Fruit fly (Drosophila melanogaster) whole organism, prepupa: ENCODE measurements around the gene Dop1R1.

Source experiments
- Blimp-1 ChIP-seq: fragments of 200-800 bp; sonication (Bioruptor generic); optimal IDR thresholded peaks from 3 replicates; lab custom pipeline; 2017; ENCODE audit warnings: missing biosample characterization, missing genetic modification characterization, mild to moderate bottlenecking, moderate library complexity, missing genetic modification reagents
- CG11294 ChIP-seq: fragments of 200-800 bp; sonication (Bioruptor generic); IDR thresholded peaks from 2 replicates; pipeline ENCODE4 v1.3.6; 2022; ENCODE audit warnings: missing biosample characterization, missing genetic modification characterization
- CG1621 ChIP-seq: fragments of 200-800 bp; sonication (Bioruptor generic); optimal IDR thresholded peaks from 3 replicates; lab custom pipeline; 2018; ENCODE audit warnings: missing biosample characterization, mild to moderate bottlenecking, missing genetic modification characterization
- CG31627 ChIP-seq: fragments of 200-800 bp; sonication (Bioruptor generic); optimal IDR thresholded peaks from 3 replicates; lab custom pipeline; 2016; ENCODE audit warnings: missing biosample characterization, missing genetic modification characterization
- CG32006 ChIP-seq: fragments of 200-800 bp; sonication (Bioruptor generic); optimal IDR thresholded peaks from 3 replicates; lab custom pipeline; 2017; ENCODE audit warnings: missing biosample characterization, mild to moderate bottlenecking, missing genetic modification characterization
- CG34406 ChIP-seq: fragments of 200-800 bp; sonication (Bioruptor generic); optimal IDR thresholded peaks from 3 replicates; lab custom pipeline; 2016; ENCODE audit warnings: missing biosample characterization, missing genetic modification characterization
- CG6276 ChIP-seq: fragments of 200-800 bp; sonication (Bioruptor generic); optimal IDR thresholded peaks from 2 replicates; lab custom pipeline; 2017; ENCODE audit warnings: missing biosample characterization, mild to moderate bottlenecking, missing genetic modification characterization
- CG6792 ChIP-seq: fragments of 200-800 bp; sonication (Bioruptor generic); optimal IDR thresholded peaks from 3 replicates; lab custom pipeline; 2016; ENCODE audit warnings: missing biosample characterization, missing genetic modification characterization
- CG6808 ChIP-seq: fragments of 200-800 bp; sonication (Bioruptor generic); optimal IDR thresholded peaks from 3 replicates; lab custom pipeline; 2017; ENCODE audit warnings: missing biosample characterization, missing genetic modification characterization, mild to moderate bottlenecking, moderate library complexity, missing genetic modification reagents
- CG6854 ChIP-seq: fragments of 200-800 bp; sonication (Bioruptor generic); optimal IDR thresholded peaks from 2 replicates; lab custom pipeline; 2017; ENCODE audit warnings: missing biosample characterization, mild to moderate bottlenecking, missing genetic modification characterization
- CG7368 ChIP-seq: fragments of 200-800 bp; sonication (Bioruptor generic); optimal IDR thresholded peaks from 3 replicates; lab custom pipeline; 2016; ENCODE audit warnings: missing biosample characterization, missing genetic modification characterization
- CG8319 ChIP-seq: fragments of 200-800 bp; sonication (Bioruptor generic); optimal IDR thresholded peaks from 3 replicates; lab custom pipeline; 2016; ENCODE audit warnings: missing biosample characterization, missing genetic modification characterization
- CG8632 ChIP-seq: fragments of 200-800 bp; sonication (Bioruptor generic); optimal IDR thresholded peaks from 3 replicates; lab custom pipeline; 2016; ENCODE audit warnings: missing biosample characterization, missing genetic modification characterization
- Eip75B ChIP-seq: fragments of 200-800 bp; sonication (Bioruptor generic); optimal IDR thresholded peaks from 3 replicates; lab custom pipeline; 2016; ENCODE audit warnings: missing biosample characterization, missing genetic modification characterization
- Ets21C ChIP-seq: fragments of 200-800 bp; sonication (Bioruptor generic); optimal IDR thresholded peaks from 3 replicates; lab custom pipeline; 2016; ENCODE audit warnings: missing biosample characterization, missing genetic modification characterization
- Ets96B ChIP-seq: fragments of 200-800 bp; optimal IDR thresholded peaks from 2 replicates; lab custom pipeline; 2019; ENCODE audit warnings: missing biosample characterization, mild to moderate bottlenecking, missing genetic modification characterization, moderate library complexity
- Gug ChIP-seq: fragments of 200-800 bp; sonication (Bioruptor generic); IDR thresholded peaks from 2 replicates; pipeline ENCODE4 v1.3.6; 2022; ENCODE audit warnings: missing biosample characterization, missing genetic modification characterization
- Hr38 ChIP-seq: sonication (Bioruptor generic); optimal IDR thresholded peaks from 2 replicates; lab custom pipeline; 2016; ENCODE audit warnings: missing biosample characterization, missing genetic modification characterization
- Hr4 ChIP-seq: fragments of 200-800 bp; sonication (Bioruptor generic); optimal IDR thresholded peaks from 3 replicates; lab custom pipeline; 2016; ENCODE audit warnings: missing biosample characterization, missing genetic modification characterization
- OdsH ChIP-seq: fragments of 200-800 bp; sonication (Bioruptor generic); optimal IDR thresholded peaks from 3 replicates; lab custom pipeline; 2016; ENCODE audit warnings: missing biosample characterization, missing genetic modification characterization
- Smox ChIP-seq: fragments of 200-800 bp; sonication (Bioruptor generic); optimal IDR thresholded peaks from 3 replicates; lab custom pipeline; 2016; ENCODE audit warnings: missing biosample characterization, missing genetic modification characterization
- achi ChIP-seq: fragments of 200-800 bp; sonication (Bioruptor generic); optimal IDR thresholded peaks from 3 replicates; lab custom pipeline; 2016; ENCODE audit warnings: missing biosample characterization, missing genetic modification characterization
- acj6 ChIP-seq: fragments of 200-800 bp; sonication (Bioruptor generic); optimal IDR thresholded peaks from 3 replicates; lab custom pipeline; 2016; ENCODE audit warnings: missing biosample characterization, missing genetic modification characterization
- cyc ChIP-seq: fragments of 200-800 bp; sonication (Bioruptor generic); optimal IDR thresholded peaks from 3 replicates; lab custom pipeline; 2016; ENCODE audit warnings: missing biosample characterization, missing genetic modification characterization
- dac ChIP-seq: fragments of 200-800 bp; sonication (Bioruptor generic); optimal IDR thresholded peaks from 2 replicates; lab custom pipeline; 2017; ENCODE audit warnings: missing biosample characterization, mild to moderate bottlenecking, missing genetic modification characterization
- dsx ChIP-seq: fragments of 200-800 bp; optimal IDR thresholded peaks from 3 replicates; lab custom pipeline; 2019; ENCODE audit warnings: missing biosample characterization, mild to moderate bottlenecking, missing genetic modification characterization, moderate library complexity; ENCODE audit not compliant: poor library complexity, severe bottlenecking
- esn ChIP-seq: fragments of 200-800 bp; sonication (Bioruptor generic); optimal IDR thresholded peaks from 2 replicates; lab custom pipeline; 2016; ENCODE audit warnings: missing biosample characterization, mild to moderate bottlenecking, missing genetic modification characterization, moderate library complexity
- fd59A ChIP-seq: fragments of 200-800 bp; sonication (Bioruptor generic); optimal IDR thresholded peaks from 2 replicates; lab custom pipeline; 2017; ENCODE audit warnings: missing biosample characterization, mild to moderate bottlenecking, missing genetic modification characterization, missing genetic modification reagents
- fkh ChIP-seq: fragments of 200-800 bp; sonication (Bioruptor generic); optimal IDR thresholded peaks from 3 replicates; lab custom pipeline; 2017; ENCODE audit warnings: missing biosample characterization, mild to moderate bottlenecking, missing genetic modification characterization, moderate library complexity
- net ChIP-seq: fragments of 200-800 bp; sonication (Bioruptor generic); optimal IDR thresholded peaks from 3 replicates; lab custom pipeline; 2016; ENCODE audit warnings: missing biosample characterization, missing genetic modification characterization
- pdm3 ChIP-seq: fragments of 200-800 bp; sonication (Bioruptor generic); optimal IDR thresholded peaks from 3 replicates; lab custom pipeline; 2016; ENCODE audit warnings: missing biosample characterization, missing genetic modification characterization
- salr ChIP-seq, 2 experiments: fragments of 200-800 bp; sonication (Bioruptor generic); optimal IDR thresholded peaks; 3 replicates each; lab custom pipeline; 2016 to 2018; ENCODE audit warnings: missing biosample characterization in 2 of 2, missing genetic modification characterization in 2 of 2, mild to moderate bottlenecking in 1 of 2
- spab ChIP-seq: fragments of 200-800 bp; sonication (Bioruptor generic); optimal IDR thresholded peaks from 2 replicates; lab custom pipeline; 2017; ENCODE audit warnings: missing biosample characterization, mild to moderate bottlenecking, missing genetic modification characterization, missing genetic modification reagents
- topi ChIP-seq: fragments of 200-800 bp; sonication (Bioruptor generic); optimal IDR thresholded peaks from 3 replicates; lab custom pipeline; 2016; ENCODE audit warnings: missing biosample characterization, missing genetic modification characterization
- vri ChIP-seq: fragments of 200-800 bp; sonication (Bioruptor generic); optimal IDR thresholded peaks from 3 replicates; lab custom pipeline; 2016; ENCODE audit warnings: missing biosample characterization, mild to moderate bottlenecking, missing genetic modification characterization

Gene Dop1R1

DNA sequence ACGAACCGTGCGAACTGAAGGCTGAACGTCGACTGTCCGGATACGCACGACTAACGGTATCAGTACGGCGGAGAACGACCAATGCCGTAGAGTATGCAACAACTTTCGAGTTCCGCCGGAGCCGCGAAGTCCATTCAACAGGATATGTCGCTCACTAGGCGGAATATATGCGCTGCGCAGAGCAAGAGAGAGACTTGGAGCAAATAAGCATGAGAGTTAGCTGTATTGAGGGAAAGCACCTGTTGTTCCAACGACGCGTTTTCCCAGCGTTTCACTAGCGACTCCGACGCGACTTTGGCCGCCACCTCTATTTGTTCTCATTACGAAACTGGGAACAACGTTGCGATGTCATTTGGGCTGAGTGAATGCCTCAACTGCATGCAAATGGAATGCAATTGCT is at the start of gene Dop1R1:
Gene Dop1R1, minus strand, starts transcription at position 35 of the 400 bp plus-strand sequence.
- TF ChIP-seq spab (GFP tag; lab: Kevin White, UChicago), result no peak
- TF ChIP-seq CG31627 (GFP tag; lab: Kevin White, UChicago), result no peak
- no peak for TF ChIP-seq CG6808
- TF ChIP-seq esn (GFP tag; lab: Kevin White, UChicago), result no peak
- no peak for TF ChIP-seq achi (GFP tag; lab: Kevin White, UChicago)
- TF ChIP-seq vri (GFP tag; lab: Kevin White, UChicago), result no peak
- TF ChIP-seq salr (GFP tag; optimal IDR thresholded peaks at IDR 0.05; lab: Kevin White, UChicago), result no peak
- TF ChIP-seq CG11294 (GFP tag; lab: Robert Waterston, UW), result no peak
- TF ChIP-seq CG34406 (GFP tag; lab: Kevin White, UChicago), result no peak
- TF ChIP-seq CG6276 (GFP tag; lab: Kevin White, UChicago), result no peak
- TF ChIP-seq fd59A, result no peak
- no peak for TF ChIP-seq OdsH (GFP tag; lab: Kevin White, UChicago)
- no peak for TF ChIP-seq Blimp-1 (GFP tag; lab: Kevin White, UChicago)
- no peak for TF ChIP-seq CG8632 (GFP tag; lab: Kevin White, UChicago)
- TF ChIP-seq acj6 (GFP tag; lab: Kevin White, UChicago), result no peak
- TF ChIP-seq Ets21C (GFP tag; lab: Kevin White, UChicago), result no peak
- no peak for TF ChIP-seq net (GFP tag; lab: Kevin White, UChicago)
- TF ChIP-seq Smox (GFP tag; lab: Kevin White, UChicago), result no peak
- no peak for TF ChIP-seq Hr4 (GFP tag; lab: Kevin White, UChicago)
- no peak for TF ChIP-seq dac (GFP tag; lab: Kevin White, UChicago)

- TF ChIP-seq esn (GFP tag; lab: Kevin White, UChicago) (no peak), CG1621 (tag; lab: Kevin White, UChicago) (no peak), CG8319 (GFP tag; lab: Kevin White, UChicago) (no peak), CG6792 (no peak), cyc (GFP tag; lab: Kevin White, UChicago) (no peak), CG32006 (GFP tag; lab: Kevin White, UChicago) (no peak), Blimp-1 (GFP tag; lab: Kevin White, UChicago) (no peak), OdsH (GFP tag; lab: Kevin White, UChicago) (no peak), Smox (GFP tag; lab: Kevin White, UChicago) (no peak), dsx (GFP tag; lab: Kevin White, UChicago) (no peak)
Observed at dm6 chr3R:14262087-14262486, 47.5 kb upstream of the Dop1R1 start, which contains the start of the genes CG14839 and CG14841. Gene CG14839 (plus strand): TSS chr3R:14262387. Gene CG14841 (minus strand): TSS chr3R:14262418.

DNA sequence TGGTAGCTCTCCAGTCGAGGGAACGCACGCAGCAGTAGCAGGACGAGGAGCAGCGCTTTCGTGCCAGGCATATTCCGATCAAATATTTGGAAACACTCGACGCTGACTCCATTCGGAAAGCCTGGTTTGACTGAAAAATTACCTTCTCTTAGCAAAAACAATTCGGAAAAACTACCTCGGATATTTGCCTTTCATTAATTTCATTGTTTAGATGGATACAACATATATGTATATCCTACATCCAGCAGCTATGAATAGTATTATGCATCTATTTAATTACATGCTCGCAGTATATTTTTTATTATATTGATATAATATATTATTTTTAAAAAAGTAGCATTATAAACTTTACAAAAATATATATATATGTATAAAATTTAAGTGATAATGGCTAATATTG is 46.5 kb upstream of the Dop1R1 start, which contains the start of gene CG14840:
Gene CG14840, minus strand, starts transcription at position 101 of the 400 bp plus-strand sequence.
- TF ChIP-seq CG6854 (GFP tag; lab: Kevin White, UChicago) (no peak), topi (no peak), CG34406 (GFP tag; lab: Kevin White, UChicago) (no peak), CG6276 (GFP tag; lab: Kevin White, UChicago) (no peak), pdm3 (GFP tag; lab: Kevin White, UChicago) (no peak), CG11294 (GFP tag; lab: Robert Waterston, UW) (no peak), Gug (GFP tag; lab: Robert Waterston, UW) (no peak), salr (GFP tag; optimal IDR thresholded peaks at IDR 0.05; lab: Kevin White, UChicago) (no peak), CG32006 (GFP tag; lab: Kevin White, UChicago) (no peak), net (GFP tag; lab: Kevin White, UChicago) (no peak), fkh (GFP tag; lab: Kevin White, UChicago) (no peak), CG7368 (GFP tag; lab: Kevin White, UChicago) (no peak), Eip75B (GFP tag; lab: Kevin White, UChicago) (no peak), achi (GFP tag; lab: Kevin White, UChicago) (no peak), Ets96B (tag; lab: Kevin White, UChicago) (no peak), Hr38 (GFP tag; lab: Kevin White, UChicago) (no peak), Ets21C (GFP tag; lab: Kevin White, UChicago) (no peak)
